Worm (Caenorhabditis elegans) whole organism, L4 larva: Measurements from ENCODE around the gene ttn-1.

ENCODE experiments used
- F49E8.2 ChIP-seq: sonication (generic microtip); optimal IDR thresholded peaks from 2 replicates; lab custom pipeline; 2016; ENCODE audit warnings: missing compliant biosample characterization, mild to moderate bottlenecking, missing genetic modification characterization, borderline replicate concordance
- R02D3.7 ChIP-seq: fragments of 150-350 bp; sonication (generic microtip); optimal IDR thresholded peaks from 3 replicates; lab custom pipeline; 2014; ENCODE audit warnings: missing biosample characterization, missing genetic modification characterization
- T20F7.1 ChIP-seq: fragments of 200-800 bp; sonication (Bioruptor generic); optimal IDR thresholded peaks from 2 replicates; lab custom pipeline; 2018; ENCODE audit warnings: mild to moderate bottlenecking, missing genetic modification characterization, missing compliant biosample characterization
- Y5F2A.4 ChIP-seq: fragments of 200-800 bp; sonication (Bioruptor generic); optimal IDR thresholded peaks from 2 replicates; lab custom pipeline; 2018; ENCODE audit warnings: mild to moderate bottlenecking, missing genetic modification characterization, missing compliant biosample characterization
- ZK337.2 ChIP-seq: fragments of 200-800 bp; sonication (Bioruptor generic); IDR thresholded peaks from 2 replicates; pipeline ENCODE4 v1.3.6; 2022; ENCODE audit warnings: missing genetic modification reagents, missing genetic modification characterization, missing compliant biosample characterization
- aly-2 ChIP-seq: sonication (generic microtip); optimal IDR thresholded peaks from 2 replicates; lab custom pipeline; 2018; ENCODE audit warnings: missing biosample characterization, missing genetic modification characterization
- attf-4 ChIP-seq: sonication (generic microtip); optimal IDR thresholded peaks from 3 replicates; lab custom pipeline; 2017; ENCODE audit warnings: missing biosample characterization, missing genetic modification characterization
- ceh-28 ChIP-seq: fragments of 150-350 bp; optimal IDR thresholded peaks from 2 replicates; lab custom pipeline; 2014; ENCODE audit warnings: missing biosample characterization, missing genetic modification reagents, missing genetic modification characterization
- ceh-44 ChIP-seq: fragments of 200-800 bp; sonication (Bioruptor generic); IDR thresholded peaks from 2 replicates; pipeline ENCODE4 v1.3.6; 2022; ENCODE audit warnings: missing genetic modification reagents, missing genetic modification characterization, missing compliant biosample characterization
- daf-16 ChIP-seq, 3 experiments: sonication (generic microtip); optimal IDR thresholded peaks; 2 replicates each; lab custom pipeline; 2016 to 2017; ENCODE audit warnings: missing genetic modification characterization in 3 of 3, missing genetic modification reagents in 3 of 3, mild to moderate bottlenecking in 2 of 3, missing compliant biosample characterization in 2 of 3, missing biosample characterization in 1 of 3, moderate library complexity in 1 of 3
- dmd-6 ChIP-seq: fragments of 200-800 bp; sonication (Bioruptor generic); IDR thresholded peaks from 2 replicates; pipeline ENCODE4 v1.3.6; 2022; ENCODE audit warnings: missing genetic modification reagents, missing genetic modification characterization, missing compliant biosample characterization
- dmd-9 ChIP-seq: fragments of 200-800 bp; sonication (Bioruptor generic); IDR thresholded peaks from 2 replicates; pipeline ENCODE4 v1.3.6; 2022; ENCODE audit warnings: missing genetic modification reagents, missing genetic modification characterization, missing compliant biosample characterization
- duxl-1 ChIP-seq: sonication (generic microtip); optimal IDR thresholded peaks from 2 replicates; lab custom pipeline; 2016; ENCODE audit warnings: mild to moderate bottlenecking, missing genetic modification characterization, moderate library complexity, missing compliant biosample characterization; ENCODE audit not compliant: poor library complexity
- dve-1 ChIP-seq: sonication (generic microtip); optimal IDR thresholded peaks from 2 replicates; lab custom pipeline; 2017; ENCODE audit warnings: antibody characterized with exemption, mild to moderate bottlenecking, missing genetic modification characterization, missing compliant biosample characterization; ENCODE audit not compliant: insufficient read depth
- hif-1 ChIP-seq, 2 experiments: sonication (generic microtip); optimal IDR thresholded peaks; 2 replicates each; lab custom pipeline; 2016 to 2017; ENCODE audit warnings: missing compliant biosample characterization in 2 of 2, missing genetic modification characterization in 2 of 2, missing genetic modification reagents in 2 of 2, missing genotype in 2 of 2, mild to moderate bottlenecking in 1 of 2
- hlh-11 ChIP-seq: fragments of 200-800 bp; sonication (Bioruptor generic); optimal IDR thresholded peaks from 2 replicates; lab custom pipeline; 2018; ENCODE audit warnings: mild to moderate bottlenecking, missing genetic modification characterization, missing compliant biosample characterization
- hlh-30 ChIP-seq: sonication (generic microtip); optimal IDR thresholded peaks from 2 replicates; lab custom pipeline; 2017; ENCODE audit warnings: antibody characterized with exemption, mild to moderate bottlenecking, missing genetic modification characterization, missing compliant biosample characterization; ENCODE audit not compliant: insufficient read depth
- lin-1 ChIP-seq: fragments of 200-800 bp; sonication (Bioruptor generic); IDR thresholded peaks from 2 replicates; pipeline ENCODE4 v1.3.6; 2022; ENCODE audit warnings: missing genetic modification reagents, missing genetic modification characterization, missing compliant biosample characterization
- lin-13 ChIP-seq: fragments of 150-350 bp; optimal IDR thresholded peaks from 2 replicates; lab custom pipeline; 2014; ENCODE audit warnings: missing biosample characterization, missing genetic modification reagents, missing genetic modification characterization
- lin-15B ChIP-seq: fragments of 150-350 bp; sonication (generic microtip); optimal IDR thresholded peaks from 3 replicates; lab custom pipeline; 2014; ENCODE audit warnings: missing biosample characterization, missing genetic modification characterization
- lin-38 ChIP-seq: fragments of 200-800 bp; sonication (Bioruptor generic); IDR thresholded peaks from 2 replicates; pipeline ENCODE4 v1.3.6; 2022; ENCODE audit warnings: missing genetic modification reagents, missing genetic modification characterization, missing compliant biosample characterization
- lsy-2 ChIP-seq, 2 experiments: fragments of 150-350 bp in 1 of 2; sonication (generic microtip) in 1 of 2; optimal IDR thresholded peaks; 2 replicates each; lab custom pipeline; 2014 to 2017; ENCODE audit warnings: missing biosample characterization in 2 of 2, missing genetic modification characterization in 2 of 2
- mdl-1 ChIP-seq, 2 experiments: fragments of 150-350 bp in 1 of 2; sonication (generic microtip) in 1 of 2; optimal IDR thresholded peaks; 2 replicates each; lab custom pipeline; 2014 to 2017; ENCODE audit warnings: missing biosample characterization in 2 of 2, missing genetic modification characterization in 2 of 2
- mdt-29 ChIP-seq: fragments of 200-800 bp; sonication (Bioruptor generic); IDR thresholded peaks from 2 replicates; pipeline ENCODE4 v1.3.6; 2022; ENCODE audit warnings: missing genetic modification reagents, missing genetic modification characterization, missing compliant biosample characterization
- mep-1 ChIP-seq: fragments of 150-350 bp; sonication (generic microtip); optimal IDR thresholded peaks from 3 replicates; lab custom pipeline; 2014; ENCODE audit warnings: missing biosample characterization, missing genetic modification characterization
- mes-2 ChIP-seq: sonication (generic microtip); optimal IDR thresholded peaks from 2 replicates; lab custom pipeline; 2016; ENCODE audit warnings: missing genotype, mild to moderate bottlenecking, missing genetic modification characterization, missing compliant biosample characterization; ENCODE audit not compliant: poor library complexity, severe bottlenecking
- mxl-2 ChIP-seq: fragments of 200-800 bp; sonication (Bioruptor generic); conservative IDR thresholded peaks from 2 replicates; pipeline ENCODE4 v1.3.6; 2022; ENCODE audit warnings: missing genetic modification reagents, missing genetic modification characterization, missing compliant biosample characterization
- mxl-3 ChIP-seq: fragments of 200-800 bp; sonication (Bioruptor generic); optimal IDR thresholded peaks from 2 replicates; lab custom pipeline; 2018; ENCODE audit warnings: mild to moderate bottlenecking, missing genetic modification characterization, missing compliant biosample characterization
- nhr-10 ChIP-seq: fragments of 150-350 bp; optimal IDR thresholded peaks from 2 replicates; lab custom pipeline; 2014; ENCODE audit warnings: missing biosample characterization, missing genetic modification characterization
- nhr-102 ChIP-seq: sonication (generic microtip); optimal IDR thresholded peaks from 2 replicates; lab custom pipeline; 2016; ENCODE audit warnings: mild to moderate bottlenecking, missing genetic modification characterization, moderate library complexity, missing compliant biosample characterization
- nhr-11 ChIP-seq: fragments of 150-350 bp; optimal IDR thresholded peaks from 2 replicates; lab custom pipeline; 2014; ENCODE audit warnings: missing biosample characterization, missing genetic modification characterization
- nhr-28 ChIP-seq: fragments of 150-350 bp; optimal IDR thresholded peaks from 2 replicates; lab custom pipeline; 2014; ENCODE audit warnings: missing biosample characterization, missing genetic modification characterization
- nhr-42 ChIP-seq: fragments of 200-800 bp; sonication (Bioruptor generic); IDR thresholded peaks from 2 replicates; pipeline ENCODE4 v1.3.6; 2022; ENCODE audit warnings: missing genetic modification characterization, missing compliant biosample characterization
- nhr-48 ChIP-seq: sonication (generic microtip); optimal IDR thresholded peaks from 2 replicates; lab custom pipeline; 2016; ENCODE audit warnings: mild to moderate bottlenecking, missing genetic modification characterization, missing compliant biosample characterization
- nhr-76 ChIP-seq: fragments of 150-350 bp; optimal IDR thresholded peaks from 2 replicates; lab custom pipeline; 2014; ENCODE audit warnings: missing biosample characterization, missing genetic modification characterization
- nhr-77 ChIP-seq: fragments of 150-350 bp; optimal IDR thresholded peaks from 2 replicates; lab custom pipeline; 2014; ENCODE audit warnings: missing biosample characterization, missing genetic modification characterization
- pha-4 ChIP-seq, 2 experiments: fragments of 150-350 bp in 1 of 2; fragments of 200-800 bp in 1 of 2; sonication (Bioruptor generic) in 1 of 2; IDR thresholded peaks in 1 of 2; optimal IDR thresholded peaks in 1 of 2; 2 replicates each; pipeline versions ENCODE4 v1.3.6 to Lab custom; 2014 to 2022; ENCODE audit warnings: missing genetic modification characterization in 2 of 2, missing genetic modification reagents in 2 of 2, missing biosample characterization in 1 of 2, missing compliant biosample characterization in 1 of 2
- pqm-1 ChIP-seq: sonication (generic microtip); optimal IDR thresholded peaks from 2 replicates; lab custom pipeline; 2017; ENCODE audit warnings: missing biosample characterization, missing genetic modification characterization
- saeg-2 ChIP-seq: fragments of 200-800 bp; sonication (Bioruptor generic); IDR thresholded peaks from 2 replicates; pipeline ENCODE4 v1.3.6; 2022; ENCODE audit warnings: missing genetic modification reagents, missing genetic modification characterization, missing compliant biosample characterization
- sdz-12 ChIP-seq: fragments of 200-800 bp; sonication (Bioruptor generic); optimal IDR thresholded peaks from 2 replicates; lab custom pipeline; 2018; ENCODE audit warnings: mild to moderate bottlenecking, missing genetic modification characterization, missing compliant biosample characterization
- snpc-4 ChIP-seq: fragments of 150-350 bp; optimal IDR thresholded peaks from 2 replicates; lab custom pipeline; 2014; ENCODE audit warnings: missing biosample characterization, missing genetic modification characterization
- tra-1 ChIP-seq: fragments of 200-800 bp; sonication (Bioruptor generic); IDR thresholded peaks from 2 replicates; pipeline ENCODE4 v1.3.6; 2022; ENCODE audit warnings: missing genetic modification reagents, missing genetic modification characterization, missing compliant biosample characterization
- unc-130 ChIP-seq: sonication (generic microtip); optimal IDR thresholded peaks from 2 replicates; lab custom pipeline; 2016; ENCODE audit warnings: missing genetic modification reagents, missing genetic modification characterization, missing compliant biosample characterization
- unc-39 ChIP-seq: sonication (generic microtip); optimal IDR thresholded peaks from 2 replicates; lab custom pipeline; 2017; ENCODE audit warnings: missing biosample characterization, missing genetic modification characterization
- ztf-11 ChIP-seq: fragments of 150-350 bp; optimal IDR thresholded peaks from 2 replicates; lab custom pipeline; 2014; ENCODE audit warnings: missing biosample characterization, missing genetic modification characterization

The ttn-1 gene

DNA sequence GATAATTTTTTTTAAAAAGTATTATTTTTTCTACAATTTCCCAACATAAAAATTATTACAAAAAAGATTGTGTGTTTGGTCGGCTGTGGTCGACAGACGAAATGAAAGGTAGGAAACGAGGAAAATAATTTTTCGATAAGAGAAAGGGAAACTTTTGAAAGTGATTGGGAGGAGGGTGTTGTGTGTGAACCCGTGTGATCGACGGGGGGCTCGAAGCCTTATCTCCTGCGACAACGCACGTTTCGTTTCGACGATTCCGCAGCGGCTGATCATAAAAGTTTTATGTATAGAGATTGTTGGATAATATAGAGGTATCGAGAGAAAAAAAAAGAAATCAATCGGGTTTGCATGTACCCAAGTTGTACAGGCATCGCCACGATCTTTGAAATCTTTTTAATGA, 40.8 kb upstream of the ttn-1 start (continued):
- TF ChIP-seq dmd-6 (GFP tag; lab: Robert Waterston, UW) (peak; percentile 98), mxl-3 (peak; percentile 86), lin-1 (GFP tag; lab: Robert Waterston, UW) (peak; percentile 85), F49E8.2 (tag; lab: Kevin White, UChicago) (no peak), nhr-28 (tag; lab: Kevin White, UChicago) (peak; percentile 74), saeg-2 (GFP tag; lab: Robert Waterston, UW) (no peak), daf-16 (GFP tag; optimal IDR thresholded peaks at IDR 0.05; lab: Kevin White, UChicago) (peak in 1 of 2 experiments; percentile 37), daf-16 (tag; optimal IDR thresholded peaks at IDR 0.05; lab: Kevin White, UChicago) (peak; percentile 89), hlh-11 (tag; lab: Kevin White, UChicago) (peak; percentile 89), attf-4 (tag; lab: Kevin White, UChicago) (no peak), nhr-10 (tag; lab: Kevin White, UChicago) (no peak), aly-2 (tag; lab: Kevin White, UChicago) (no peak), hif-1 (tag; optimal IDR thresholded peaks at IDR 0.05; lab: Kevin White, UChicago) (peak in 1 of 2 experiments; percentile 58)

DNA sequence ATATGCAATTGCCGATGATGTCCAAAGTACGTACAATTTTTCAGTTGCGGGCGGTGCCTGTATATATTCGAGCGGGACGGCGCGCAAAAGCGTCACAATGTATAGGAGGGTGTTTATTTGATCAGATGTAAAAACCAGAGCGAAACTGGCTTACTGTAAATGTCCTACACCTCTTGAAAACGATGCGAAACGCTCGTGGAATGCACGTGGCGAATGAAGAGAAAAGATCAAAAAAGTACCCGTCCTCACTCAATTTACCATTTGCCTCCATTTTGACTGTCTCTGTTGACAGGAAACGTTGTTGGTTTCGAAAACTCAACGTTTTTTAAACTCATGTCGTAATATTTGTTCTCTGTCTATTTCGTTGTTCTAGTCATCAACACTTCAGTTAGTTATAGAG, 38.3 kb upstream of the ttn-1 start:
- TF ChIP-seq unc-39 (tag; lab: Kevin White, UChicago) (no peak), pqm-1 (no peak), hlh-30 (tag; lab: Kevin White, UChicago) (peak; percentile 70), F49E8.2 (tag; lab: Kevin White, UChicago) (no peak), lin-13 (GFP tag; lab: Kevin White, UChicago) (no peak), dve-1 (tag; lab: Kevin White, UChicago) (peak; percentile 76), dmd-6 (GFP tag; lab: Robert Waterston, UW) (peak; percentile 97), nhr-28 (tag; lab: Kevin White, UChicago) (peak; percentile 46), unc-130 (GFP tag; lab: Kevin White, UChicago) (no peak), mdt-29 (GFP tag; lab: Robert Waterston, UW) (no peak), nhr-102 (tag; lab: Kevin White, UChicago) (peak; percentile 28), lin-15B (tag; lab: Kevin White, UChicago) (no peak), mep-1 (peak; percentile 26), aly-2 (tag; lab: Kevin White, UChicago) (no peak), daf-16 (GFP tag; optimal IDR thresholded peaks at IDR 0.05; lab: Kevin White, UChicago) (no peak), daf-16 (tag; optimal IDR thresholded peaks at IDR 0.05; lab: Kevin White, UChicago) (peak; percentile 88), pha-4 (GFP tag; IDR thresholded peaks at IDR 0.05; lab: Robert Waterston, UW) (peak; percentile 63; the same call in 1 of the 2 replicates), pha-4 (tag; optimal IDR thresholded peaks at IDR 0.05; lab: Kevin White, UChicago) (peak; percentile 78), snpc-4 (no peak), tra-1 (GFP tag; lab: Robert Waterston, UW) (peak; percentile 35; the same call in 1 of the 2 replicates), duxl-1 (no peak), Y5F2A.4 (GFP tag; lab: Kevin White, UChicago) (no peak), mes-2 (tag; lab: Kevin White, UChicago) (peak; percentile 11), nhr-42 (GFP tag; lab: Robert Waterston, UW) (no peak), R02D3.7 (no peak), mxl-2 (GFP tag; lab: Robert Waterston, UW) (peak; percentile 95), mdl-1 (tag; optimal IDR thresholded peaks at IDR 0.05; lab: Kevin White, UChicago) (peak in 1 of 2 experiments; percentile 78), dmd-9 (GFP tag; lab: Robert Waterston, UW) (no peak), sdz-12 (GFP tag; lab: Kevin White, UChicago) (no peak), hif-1 (tag; optimal IDR thresholded peaks at IDR 0.05; lab: Kevin White, UChicago) (peak in 1 of 2 experiments; percentile 50), ztf-11 (tag; lab: Kevin White, UChicago) (no peak), nhr-11 (no peak), ceh-44 (GFP tag; lab: Robert Waterston, UW) (no peak), lsy-2 (tag; optimal IDR thresholded peaks at IDR 0.05; lab: Kevin White, UChicago) (peak in 1 of 2 experiments; percentile 52), T20F7.1 (GFP tag; lab: Kevin White, UChicago) (no peak), nhr-76 (tag; lab: Kevin White, UChicago) (no peak), ZK337.2 (no peak), hlh-11 (tag; lab: Kevin White, UChicago) (peak; percentile 83), lin-38 (GFP tag; lab: Robert Waterston, UW) (0 out of 2 replicates have a peak, but pooled peaks have one; percentile 11), nhr-48 (peak; percentile 97), ceh-28 (no peak), mxl-3 (peak; percentile 75), nhr-77 (peak; percentile 73)
